Worm (Caenorhabditis elegans): ENCODE measurements around the gene C13B9.2.

C13B9.2 gene

DNA sequence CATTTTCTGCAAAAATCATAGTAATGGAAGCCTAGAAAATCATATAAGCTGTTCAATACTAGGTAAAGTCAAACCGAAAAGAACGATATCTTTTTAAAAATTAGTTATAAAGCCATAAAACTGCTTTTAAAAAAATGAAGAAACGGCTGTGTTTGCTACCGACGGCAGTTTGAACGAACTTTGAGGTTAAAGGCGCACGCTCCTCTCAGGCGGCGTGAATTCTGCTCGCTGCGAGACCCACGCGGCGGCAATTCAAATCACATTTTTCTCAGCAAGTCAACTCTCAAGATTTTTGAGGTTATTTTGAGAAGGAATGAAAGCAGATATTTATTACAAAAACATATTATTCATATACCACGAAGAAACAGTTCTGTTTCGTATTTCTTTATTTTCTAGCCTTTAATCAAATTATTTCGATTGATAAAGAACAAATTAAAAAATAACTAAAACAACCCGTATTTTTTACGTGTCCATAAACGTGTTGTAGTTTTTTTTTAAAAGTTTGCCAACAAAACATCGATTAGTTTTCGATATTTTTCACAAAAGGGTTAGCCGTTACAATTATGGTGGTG lies 11.9 kb upstream of the C13B9.2 start, which contains the start of the genes mdh-2 and F20H11.4 (continued):
- TF ChIP-seq ztf-22 (GFP tag; optimal IDR thresholded peaks at IDR 0.05) = no peak
- TF ChIP-seq lsy-27 (tag; optimal IDR thresholded peaks at IDR 0.05; ENCODE audit: borderline replicate concordance, insufficient read depth) = no peak
- no peak for TF ChIP-seq zfh-2 (GFP tag; conservative IDR thresholded peaks at IDR 0.05)
- TF ChIP-seq nhr-120 (GFP tag; IDR thresholded peaks at IDR 0.05) = no peak
- no peak for TF ChIP-seq ama-1 (optimal IDR thresholded peaks at IDR 0.05)
- no peak for TF ChIP-seq ama-1 (GFP tag; optimal IDR thresholded peaks at IDR 0.05)
- TF ChIP-seq cebp-1 (GFP tag; IDR thresholded peaks at IDR 0.05) = no peak
- TF ChIP-seq cebp-1 (tag; optimal IDR thresholded peaks at IDR 0.05) = no peak
- no peak for TF ChIP-seq aptf-2 (GFP tag; conservative IDR thresholded peaks at IDR 0.05)
- TF ChIP-seq nhr-80 (tag; optimal IDR thresholded peaks at IDR 0.05) = peak; percentile 38
- TF ChIP-seq efl-1 (GFP tag; optimal IDR thresholded peaks at IDR 0.05) = peak; percentile 92
- TF ChIP-seq Y53G8AR.9 (GFP tag; conservative IDR thresholded peaks at IDR 0.05) = 0 out of 2 replicates have a peak, but pooled peaks have one; percentile 18

DNA sequence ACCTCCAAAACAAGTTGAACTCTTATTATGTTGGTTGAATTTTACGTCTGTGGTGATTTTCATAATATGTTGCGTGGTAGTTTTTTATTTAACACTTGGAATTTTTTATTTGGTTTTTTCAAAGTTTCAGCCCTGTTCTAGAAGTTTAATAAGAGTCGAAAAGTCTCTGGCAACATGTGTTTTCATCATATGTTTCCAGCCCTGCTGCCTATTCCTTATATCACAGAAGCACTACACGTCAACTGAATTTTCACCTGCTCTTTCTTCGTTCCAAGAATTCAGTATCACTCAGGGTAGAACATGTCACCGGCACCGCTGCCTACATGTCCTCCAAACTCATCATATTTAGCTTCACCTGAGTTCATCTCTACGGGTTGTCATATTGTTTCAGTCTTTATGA lies 9.5 kb upstream of the C13B9.2 start, which contains the start of gene srh-40:
TSS of gene srh-40 (plus strand) at position 301 of the 400 bp plus-strand sequence.
- TF ChIP-seq madf-8 (GFP tag; conservative IDR thresholded peaks at IDR 0.05) (no peak), D2030.7 (GFP tag; IDR thresholded peaks at IDR 0.05) (no peak), C06A6.2 (GFP tag; conservative IDR thresholded peaks at IDR 0.05) (no peak), ztf-22 (GFP tag; optimal IDR thresholded peaks at IDR 0.05) (no peak), dpl-1 (GFP tag; optimal IDR thresholded peaks at IDR 0.05) (no peak), athp-1 (tag; optimal IDR thresholded peaks at IDR 0.05) (no peak), B0261.1 (tag; optimal IDR thresholded peaks at IDR 0.05) (no peak), attf-5 (GFP tag; optimal IDR thresholded peaks at IDR 0.05) (no peak), egl-18 (GFP tag; IDR thresholded peaks at IDR 0.05) (no peak), Y56A3A.18 (GFP tag; IDR thresholded peaks at IDR 0.05) (no peak), madf-6 (GFP tag; IDR thresholded peaks at IDR 0.05) (no peak), dpff-1 (tag; optimal IDR thresholded peaks at IDR 0.05) (no peak), snpc-1.1 (tag; optimal IDR thresholded peaks at IDR 0.05; ENCODE audit: insufficient read depth) (no peak), ztf-18 (tag; optimal IDR thresholded peaks at IDR 0.05) (no peak), T07F8.4 (tag; optimal IDR thresholded peaks at IDR 0.05) (no peak)

DNA sequence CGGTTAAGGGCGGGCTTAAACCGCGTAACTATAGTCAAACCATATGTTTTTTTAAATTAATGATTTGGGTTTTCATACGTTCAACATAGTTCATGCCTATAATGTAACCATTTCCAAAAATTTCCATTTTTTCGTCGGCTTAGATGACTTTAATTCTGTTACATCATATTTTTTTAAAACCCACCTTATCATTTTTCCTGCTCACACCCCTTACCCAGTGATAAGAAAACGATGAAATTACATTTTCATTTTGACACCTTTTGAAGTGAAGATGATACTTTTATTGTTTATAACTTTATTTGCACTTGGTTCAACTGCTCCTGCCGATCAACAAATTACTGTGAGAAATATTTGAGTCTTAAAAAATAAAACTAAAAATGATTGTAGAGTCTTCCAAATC lies 7.8 kb upstream of the C13B9.2 start, which contains the start of gene ctsa-4.2:
TSS of gene ctsa-4.2 (plus strand) at position 247 of the 400 bp plus-strand sequence.
- no peak for TF ChIP-seq cebp-1 (GFP tag; IDR thresholded peaks at IDR 0.05)
- TF ChIP-seq cebp-1 (tag; optimal IDR thresholded peaks at IDR 0.05) = no peak
- TF ChIP-seq nhr-80 (tag; optimal IDR thresholded peaks at IDR 0.05) = peak; percentile 70
- TF ChIP-seq B0019.2 (GFP tag; conservative IDR thresholded peaks at IDR 0.05) = no peak
- no peak for TF ChIP-seq chd-7 (tag; optimal IDR thresholded peaks at IDR 0.05)
- no peak for TF ChIP-seq ets-4 (GFP tag; optimal IDR thresholded peaks at IDR 0.05)
- no peak for TF ChIP-seq ztf-6 (GFP tag; IDR thresholded peaks at IDR 0.05)

DNA sequence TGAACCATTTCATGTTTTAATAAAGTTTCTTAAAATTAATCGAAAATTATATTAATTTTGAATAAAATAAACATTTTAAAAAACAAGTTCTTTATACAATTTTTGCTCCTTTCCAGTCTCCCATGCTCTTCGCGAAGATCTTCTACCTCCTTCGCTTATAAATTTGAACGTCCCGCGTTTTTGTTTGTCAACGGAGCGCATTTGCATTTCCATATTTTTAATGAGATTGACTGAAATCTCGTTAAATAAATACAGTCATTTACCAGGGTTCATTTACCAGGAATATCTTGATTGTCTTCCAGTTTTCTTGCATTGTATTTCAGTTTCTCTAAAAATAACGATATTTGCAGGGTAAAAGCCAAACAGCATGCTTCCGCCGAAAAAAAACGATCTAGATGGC lies 5.0 kb upstream of the C13B9.2 start, which contains the start of gene cmtr-2:
TSS of gene cmtr-2 (plus strand) at position 351 of the 400 bp plus-strand sequence.
- TF ChIP-seq F33H1.4 (GFP tag; IDR thresholded peaks at IDR 0.05) = 0 out of 2 replicates have a peak, but pooled peaks have one; percentile 23
- peak; percentile 65 for TF ChIP-seq efl-1 (GFP tag; optimal IDR thresholded peaks at IDR 0.05)
- no peak for TF ChIP-seq repo-1 (tag; optimal IDR thresholded peaks at IDR 0.05)
- no peak for TF ChIP-seq K11D2.4 (GFP tag; IDR thresholded peaks at IDR 0.05)
- no peak for TF ChIP-seq bed-2 (GFP tag; IDR thresholded peaks at IDR 0.05)
- TF ChIP-seq dpl-1 (GFP tag; optimal IDR thresholded peaks at IDR 0.05) = peak; percentile 74
- no peak for TF ChIP-seq bed-1 (GFP tag; IDR thresholded peaks at IDR 0.05)
- TF ChIP-seq lin-54 (GFP tag; optimal IDR thresholded peaks at IDR 0.05) = peak; percentile 91
- TF ChIP-seq ets-4 (GFP tag; optimal IDR thresholded peaks at IDR 0.05) = no peak
- TF ChIP-seq T07F8.4 (tag; optimal IDR thresholded peaks at IDR 0.05) = no peak
- TF ChIP-seq sdz-38 (tag; optimal IDR thresholded peaks at IDR 0.05) = no peak
- TF ChIP-seq chd-7 (tag; optimal IDR thresholded peaks at IDR 0.05) = no peak
- TF ChIP-seq aptf-3 (GFP tag; IDR thresholded peaks at IDR 0.05) = no peak
- TF ChIP-seq attf-6 (GFP tag; IDR thresholded peaks at IDR 0.05) = no peak
- no peak for TF ChIP-seq lin-26 (GFP tag; IDR thresholded peaks at IDR 0.05)
- TF ChIP-seq ceh-100 (GFP tag; IDR thresholded peaks at IDR 0.05) = no peak
- no peak for TF ChIP-seq F49E8.2 (tag; optimal IDR thresholded peaks at IDR 0.05; ENCODE audit: insufficient read depth)
- TF ChIP-seq lin-40 (tag; optimal IDR thresholded peaks at IDR 0.05) = no peak
- TF ChIP-seq C17E4.6 (GFP tag; IDR thresholded peaks at IDR 0.05) = no peak
